Fruit fly (Drosophila melanogaster) whole organism, embryonic: Measurements from ENCODE around the gene GABA-B-R2.
A peak's percentile ranks its signal among the peaks of the same experiment; 100 is the strongest.

ENCODE experiments used
- Ada2b ChIP-seq: fragments of 200-800 bp; sonication (Bioruptor generic); IDR thresholded peaks from 2 replicates; pipeline ENCODE4 v1.3.6; 2022; ENCODE audit warnings: missing biosample characterization, missing genetic modification characterization
- Atf-2 ChIP-seq: fragments of 200-800 bp; sonication (Bioruptor generic); optimal IDR thresholded peaks from 2 replicates; lab custom pipeline; 2016; ENCODE audit warnings: missing biosample characterization, missing genetic modification characterization
- BtbVII ChIP-seq: fragments of 200-800 bp; sonication (Bioruptor generic); optimal IDR thresholded peaks from 3 replicates; lab custom pipeline; 2017; ENCODE audit warnings: missing biosample characterization, mild to moderate bottlenecking, missing genetic modification characterization
- Bteb2 ChIP-seq: fragments of 200-800 bp; sonication (Bioruptor generic); optimal IDR thresholded peaks from 2 replicates; lab custom pipeline; 2016; ENCODE audit warnings: missing biosample characterization, missing genetic modification characterization
- CG11085 ChIP-seq: fragments of 200-800 bp; sonication (Bioruptor generic); IDR thresholded peaks from 2 replicates; pipeline ENCODE4 v1.3.6; 2022; ENCODE audit warnings: missing biosample characterization, missing genetic modification characterization
- CG11456 ChIP-seq: fragments of 200-800 bp; sonication (Bioruptor generic); IDR thresholded peaks from 3 replicates; pipeline ENCODE4 v1.3.6; 2022; ENCODE audit warnings: missing biosample characterization, missing genetic modification characterization
- CG11723 ChIP-seq: fragments of 200-800 bp; sonication (Bioruptor generic); optimal IDR thresholded peaks from 2 replicates; lab custom pipeline; 2017; ENCODE audit warnings: missing biosample characterization, mild to moderate bottlenecking, missing genetic modification characterization
- CG12236 ChIP-seq: fragments of 200-800 bp; sonication (Bioruptor generic); optimal IDR thresholded peaks from 2 replicates; lab custom pipeline; 2016; ENCODE audit warnings: missing biosample characterization, missing genetic modification characterization
- CG12659 ChIP-seq: fragments of 200-800 bp; sonication (Bioruptor generic); optimal IDR thresholded peaks from 3 replicates; lab custom pipeline; 2017; ENCODE audit warnings: mild to moderate bottlenecking, missing biosample characterization, missing genetic modification reagents, missing genetic modification characterization
- CG12744 ChIP-seq: fragments of 200-800 bp; sonication (Bioruptor generic); optimal IDR thresholded peaks from 2 replicates; lab custom pipeline; 2016; ENCODE audit warnings: missing biosample characterization, missing genetic modification characterization
- CG13894 ChIP-seq: fragments of 200-800 bp; sonication (Bioruptor generic); optimal IDR thresholded peaks from 3 replicates; lab custom pipeline; 2018; ENCODE audit warnings: missing biosample characterization, mild to moderate bottlenecking, missing genetic modification characterization, moderate library complexity
- CG14710 ChIP-seq: fragments of 200-800 bp; sonication (Bioruptor generic); optimal IDR thresholded peaks from 3 replicates; lab custom pipeline; 2019; ENCODE audit warnings: missing biosample characterization, mild to moderate bottlenecking, missing genetic modification characterization, moderate library complexity
- CG15479 ChIP-seq: fragments of 200-800 bp; sonication (Bioruptor generic); optimal IDR thresholded peaks from 3 replicates; lab custom pipeline; 2019; ENCODE audit warnings: missing biosample characterization, mild to moderate bottlenecking, missing genetic modification characterization, moderate library complexity
- CG15514 ChIP-seq: fragments of 200-800 bp; sonication (Bioruptor generic); optimal IDR thresholded peaks from 3 replicates; lab custom pipeline; 2017; ENCODE audit warnings: missing biosample characterization, missing genetic modification characterization, mild to moderate bottlenecking, moderate library complexity, missing genetic modification reagents
- CG16863 ChIP-seq: fragments of 200-800 bp; sonication (Bioruptor generic); optimal IDR thresholded peaks from 3 replicates; lab custom pipeline; 2016; ENCODE audit warnings: missing biosample characterization, missing genetic modification characterization
- CG1832 ChIP-seq: fragments of 200-800 bp; sonication (Bioruptor generic); optimal IDR thresholded peaks from 2 replicates; lab custom pipeline; 2017; ENCODE audit warnings: missing biosample characterization, mild to moderate bottlenecking, missing genetic modification characterization, inconsistent platforms
- CG18476 ChIP-seq: fragments of 200-800 bp; sonication (Bioruptor generic); optimal IDR thresholded peaks from 2 replicates; lab custom pipeline; 2016; ENCODE audit warnings: missing biosample characterization, mild to moderate bottlenecking, missing genetic modification characterization
- CG2199 ChIP-seq: fragments of 200-800 bp; sonication (Bioruptor generic); IDR thresholded peaks from 3 replicates; pipeline ENCODE4 v1.3.6; 2022; ENCODE audit warnings: missing biosample characterization, missing genetic modification characterization
- CG3163 ChIP-seq: fragments of 200-800 bp; sonication (Bioruptor generic); optimal IDR thresholded peaks from 3 replicates; lab custom pipeline; 2016; ENCODE audit warnings: missing biosample characterization, missing genetic modification characterization
- CG4328 ChIP-seq: fragments of 200-800 bp; sonication (Bioruptor generic); optimal IDR thresholded peaks from 3 replicates; lab custom pipeline; 2017; ENCODE audit warnings: missing biosample characterization, missing genetic modification reagents, missing genetic modification characterization
- CG43689 ChIP-seq: fragments of 200-800 bp; sonication (Bioruptor generic); IDR thresholded peaks from 2 replicates; pipeline ENCODE4 v1.3.6; 2022; ENCODE audit warnings: missing biosample characterization, missing genetic modification characterization
- CG7556 ChIP-seq: fragments of 200-800 bp; sonication (Bioruptor generic); optimal IDR thresholded peaks from 2 replicates; lab custom pipeline; 2017; ENCODE audit warnings: missing biosample characterization, mild to moderate bottlenecking, missing genetic modification characterization
- CG8944 ChIP-seq: fragments of 200-800 bp; sonication (Bioruptor generic); optimal IDR thresholded peaks from 3 replicates; lab custom pipeline; 2016; ENCODE audit warnings: missing biosample characterization, missing genetic modification characterization
- CoRest ChIP-seq: fragments of 200-800 bp; sonication (Bioruptor generic); optimal IDR thresholded peaks from 3 replicates; lab custom pipeline; 2018; ENCODE audit warnings: missing biosample characterization, mild to moderate bottlenecking, missing genetic modification characterization, moderate library complexity
- E2f2 ChIP-seq: fragments of 200-800 bp; sonication (Bioruptor generic); IDR thresholded peaks from 2 replicates; pipeline ENCODE4 v1.3.6; 2022; ENCODE audit warnings: missing biosample characterization, missing genetic modification characterization
- Ets65A ChIP-seq: fragments of 200-800 bp; sonication (Bioruptor generic); peaks from one replicate; lab custom pipeline; 2016; ENCODE audit warnings: missing biosample characterization, missing genetic modification characterization
- Ets97D ChIP-seq: fragments of 200-800 bp; sonication (Bioruptor generic); optimal IDR thresholded peaks from 3 replicates; lab custom pipeline; 2016; ENCODE audit warnings: missing biosample characterization, missing genetic modification characterization
- Fer1 ChIP-seq: fragments of 200-800 bp; sonication (Bioruptor generic); optimal IDR thresholded peaks from 2 replicates; lab custom pipeline; 2017; ENCODE audit warnings: missing biosample characterization, mild to moderate bottlenecking, missing genetic modification characterization
- GATAe ChIP-seq: fragments of 200-800 bp; sonication (Bioruptor generic); conservative IDR thresholded peaks from 2 replicates; pipeline ENCODE4 v1.3.6; 2022; ENCODE audit warnings: missing biosample characterization, missing genetic modification characterization
- H2.0 ChIP-seq: fragments of 200-800 bp; sonication (Bioruptor generic); IDR thresholded peaks from 2 replicates; pipeline ENCODE4 v1.3.6; 2022; ENCODE audit warnings: missing biosample characterization, missing genetic modification characterization
- HLH54F ChIP-seq: fragments of 200-800 bp; sonication (Bioruptor generic); optimal IDR thresholded peaks from 3 replicates; lab custom pipeline; 2016; ENCODE audit warnings: missing biosample characterization, missing genetic modification characterization
- Kr ChIP-seq: fragments of 200-800 bp; sonication (Bioruptor generic); optimal IDR thresholded peaks from 2 replicates; lab custom pipeline; 2017; ENCODE audit warnings: missing biosample characterization, mild to moderate bottlenecking, missing genetic modification characterization
- Side ChIP-seq: fragments of 200-800 bp; sonication (Bioruptor generic); optimal IDR thresholded peaks from 2 replicates; lab custom pipeline; 2016; ENCODE audit warnings: missing biosample characterization, missing genetic modification characterization
- Sox100B ChIP-seq: fragments of 200-800 bp; sonication (Bioruptor generic); optimal IDR thresholded peaks from 3 replicates; lab custom pipeline; 2018; ENCODE audit warnings: missing biosample characterization, mild to moderate bottlenecking, missing genetic modification characterization
- al ChIP-seq: fragments of 200-800 bp; sonication (Bioruptor generic); IDR thresholded peaks from 2 replicates; pipeline ENCODE4 v1.3.6; 2022; ENCODE audit warnings: missing biosample characterization, missing genetic modification characterization
- br ChIP-seq: fragments of >200 bp; optimal IDR thresholded peaks from 2 replicates; lab custom pipeline; 2017
- cas ChIP-seq: fragments of 200-800 bp; sonication (Bioruptor generic); IDR thresholded peaks from 2 replicates; pipeline ENCODE4 v1.3.6; 2022; ENCODE audit warnings: missing biosample characterization, missing genetic modification characterization
- corto ChIP-seq: fragments of 200-800 bp; sonication (Bioruptor generic); optimal IDR thresholded peaks from 2 replicates; lab custom pipeline; 2016; ENCODE audit warnings: missing biosample characterization, mild to moderate bottlenecking, missing genetic modification characterization, moderate library complexity
- fd102C ChIP-seq: fragments of 200-800 bp; sonication (Bioruptor generic); optimal IDR thresholded peaks from 2 replicates; lab custom pipeline; 2018; ENCODE audit warnings: missing biosample characterization, mild to moderate bottlenecking, missing genetic modification characterization, moderate library complexity
- klu ChIP-seq: fragments of 200-800 bp; sonication (Bioruptor generic); IDR thresholded peaks from 2 replicates; pipeline ENCODE4 v1.3.6; 2022; ENCODE audit warnings: missing biosample characterization, missing genetic modification characterization
- lov ChIP-seq, 2 experiments: fragments of 200-800 bp in 1 of 2; fragments of >200 bp in 1 of 2; sonication (Bioruptor generic) in 1 of 2; IDR thresholded peaks in 1 of 2; optimal IDR thresholded peaks in 1 of 2; 2 replicates in 1 of 2; 3 replicates in 1 of 2; pipeline versions ENCODE4 v1.3.6 to Lab custom; 2017 to 2022; ENCODE audit warnings: missing biosample characterization in 1 of 2, missing genetic modification characterization in 1 of 2
- mld ChIP-seq: fragments of 200-800 bp; sonication (Bioruptor generic); IDR thresholded peaks from 3 replicates; pipeline ENCODE4 v1.3.6; 2022; ENCODE audit warnings: missing biosample characterization, missing genetic modification characterization; ENCODE audit not compliant: partially characterized antibody
- nerfin-2 ChIP-seq: fragments of 200-800 bp; sonication (Bioruptor generic); IDR thresholded peaks from 2 replicates; pipeline ENCODE4 v1.3.6; 2022; ENCODE audit warnings: missing biosample characterization, missing genetic modification characterization; ENCODE audit not compliant: partially characterized antibody
- nom ChIP-seq: fragments of 200-800 bp; sonication (Bioruptor generic); optimal IDR thresholded peaks from 2 replicates; lab custom pipeline; 2017; ENCODE audit warnings: missing biosample characterization, missing genetic modification characterization, mild to moderate bottlenecking, moderate library complexity, missing genetic modification reagents
- otp ChIP-seq: fragments of 200-800 bp; sonication (Bioruptor generic); IDR thresholded peaks from 3 replicates; pipeline ENCODE4, ENCODE4 v1.3.6; 2022; ENCODE audit warnings: missing biosample characterization, missing genetic modification characterization
- pita ChIP-seq: fragments of 200-800 bp; sonication (Bioruptor generic); optimal IDR thresholded peaks from 2 replicates; lab custom pipeline; 2017; ENCODE audit warnings: missing biosample characterization, mild to moderate bottlenecking, missing genetic modification characterization
- sens ChIP-seq: fragments of 200-800 bp; sonication (Bioruptor generic); peaks from one replicate; lab custom pipeline; 2016; ENCODE audit warnings: missing biosample characterization, missing genetic modification characterization
- twi ChIP-seq: fragments of 200-800 bp; optimal IDR thresholded peaks from 2 replicates; lab custom pipeline; 2019; ENCODE audit warnings: missing biosample characterization, mild to moderate bottlenecking, missing genetic modification characterization, moderate library complexity
- tx ChIP-seq: fragments of 200-800 bp; sonication (Bioruptor generic); optimal IDR thresholded peaks from 2 replicates; lab custom pipeline; 2016; ENCODE audit warnings: missing biosample characterization, missing genetic modification characterization
- unc-4 ChIP-seq: fragments of 200-800 bp; sonication (Bioruptor generic); IDR thresholded peaks from 2 replicates; pipeline ENCODE4 v1.3.6; 2022; ENCODE audit warnings: missing biosample characterization, missing genetic modification characterization; ENCODE audit not compliant: partially characterized antibody
- z ChIP-seq: fragments of 200-800 bp; sonication (Bioruptor generic); IDR thresholded peaks from 3 replicates; pipeline ENCODE4 v1.3.6; 2022; ENCODE audit warnings: missing biosample characterization, missing genetic modification characterization

Gene GABA-B-R2

dm6 chr3R:21824407-21825006 lies 48.9 kb upstream of the GABA-B-R2 start:
- no peak for TF ChIP-seq CG13894 (tag; lab: Kevin White, UChicago)
- peak; percentile 88 for TF ChIP-seq nom
- no peak for TF ChIP-seq CG3163
- no peak for TF ChIP-seq CG12236 (GFP tag; lab: Kevin White, UChicago)
- TF ChIP-seq z (GFP tag; lab: Robert Waterston, UW), result peak; percentile 63; the same call in 2 of the 3 replicates
- TF ChIP-seq E2f2 (GFP tag; lab: Robert Waterston, UW), result no peak
- peak; percentile 62 for TF ChIP-seq Ets65A (GFP tag; lab: Kevin White, UChicago)
- no peak for TF ChIP-seq GATAe (GFP tag; lab: Robert Waterston, UW)
- no peak for TF ChIP-seq lov (optimal IDR thresholded peaks at IDR 0.05; lab: Kevin White, UChicago)
- no peak for TF ChIP-seq lov (GFP tag; IDR thresholded peaks at IDR 0.05; lab: Robert Waterston, UW)
- TF ChIP-seq corto (GFP tag; lab: Kevin White, UChicago), result no peak
- TF ChIP-seq CG14710 (tag; lab: Kevin White, UChicago), result no peak
- no peak for TF ChIP-seq tx (GFP tag; lab: Kevin White, UChicago)
- TF ChIP-seq BtbVII, result no peak
- TF ChIP-seq otp (GFP tag; lab: Robert Waterston, UW), result no peak
- no peak for TF ChIP-seq cas
- TF ChIP-seq Side (GFP tag; lab: Kevin White, UChicago), result no peak
- TF ChIP-seq Atf-2 (GFP tag; lab: Kevin White, UChicago), result no peak
- no peak for TF ChIP-seq nerfin-2
- no peak for TF ChIP-seq CG18476 (GFP tag; lab: Kevin White, UChicago)
- TF ChIP-seq CG11456 (GFP tag; lab: Robert Waterston, UW), result no peak
- no peak for TF ChIP-seq CoRest (tag; lab: Kevin White, UChicago)
- 0 out of 2 replicates have a peak, but pooled peaks have one; percentile 3 for TF ChIP-seq Ada2b (GFP tag; lab: Robert Waterston, UW)
- TF ChIP-seq CG12659 (GFP tag; lab: Kevin White, UChicago), result no peak
- TF ChIP-seq CG2199 (GFP tag; lab: Robert Waterston, UW), result 0 out of 3 replicates have a peak, but pooled peaks have one; percentile 43
- TF ChIP-seq CG12744 (GFP tag; lab: Kevin White, UChicago), result no peak
- TF ChIP-seq CG1832 (GFP tag; lab: Kevin White, UChicago), result peak; percentile 76
- no peak for TF ChIP-seq H2.0
- no peak for TF ChIP-seq Fer1 (GFP tag; lab: Kevin White, UChicago)
- TF ChIP-seq CG7556 (GFP tag; lab: Kevin White, UChicago), result no peak
- no peak for TF ChIP-seq mld (GFP tag; lab: Robert Waterston, UW)
- no peak for TF ChIP-seq Kr (GFP tag; lab: Kevin White, UChicago)
- TF ChIP-seq br (lab: Kevin White, UChicago), result no peak
- no peak for TF ChIP-seq CG11085 (GFP tag; lab: Robert Waterston, UW)
- TF ChIP-seq Sox100B, result no peak
- TF ChIP-seq CG8944 (GFP tag; lab: Kevin White, UChicago), result no peak
- TF ChIP-seq CG15514 (GFP tag; lab: Kevin White, UChicago), result no peak
- no peak for TF ChIP-seq Ets97D (GFP tag; lab: Kevin White, UChicago)
- TF ChIP-seq al (GFP tag; lab: Robert Waterston, UW), result no peak
- TF ChIP-seq unc-4 (GFP tag; lab: Robert Waterston, UW), result no peak
- TF ChIP-seq HLH54F (GFP tag; lab: Kevin White, UChicago), result no peak
- no peak for TF ChIP-seq pita
- no peak for TF ChIP-seq CG43689
- TF ChIP-seq twi (tag; lab: Kevin White, UChicago), result no peak
- TF ChIP-seq fd102C (GFP tag; lab: Kevin White, UChicago), result no peak
- TF ChIP-seq CG16863 (GFP tag; lab: Kevin White, UChicago), result no peak
- TF ChIP-seq CG11723 (GFP tag; lab: Kevin White, UChicago), result no peak
- TF ChIP-seq sens (GFP tag; lab: Kevin White, UChicago), result no peak
- TF ChIP-seq Bteb2, result no peak
- TF ChIP-seq CG15479 (GFP tag; lab: Kevin White, UChicago), result peak; percentile 10
- TF ChIP-seq klu (GFP tag; lab: Robert Waterston, UW), result no peak
- TF ChIP-seq CG4328 (GFP tag; lab: Kevin White, UChicago), result no peak
